Fruit fly (Drosophila melanogaster): Measurements from ENCODE around the gene Or2a.
A peak's percentile ranks its signal among the peaks of the same experiment; 100 is the strongest.

Or2a gene

dm6 chrX:2274704-2275199 lies 28.7 kb downstream of the Or2a start, which contains the start of gene Grp170 (continued):
- TF ChIP-seq Hr3 (GFP tag; optimal IDR thresholded peaks at IDR 0.05) (no peak), luna (GFP tag; optimal IDR thresholded peaks at IDR 0.05) (no peak), fru (optimal IDR thresholded peaks at IDR 0.05) (no peak), Stat92E (GFP tag; optimal IDR thresholded peaks at IDR 0.05) (no peak), CHES-1-like (GFP tag; optimal IDR thresholded peaks at IDR 0.05) (peak; percentile 22), Adf1 (GFP tag; IDR thresholded peaks at IDR 0.05) (peak; percentile 63), CG3838 (GFP tag; optimal IDR thresholded peaks at IDR 0.05) (no peak), CG8944 (GFP tag; optimal IDR thresholded peaks at IDR 0.05) (no peak), CG13424 (tag; optimal IDR thresholded peaks at IDR 0.05) (no peak), wdn (GFP tag; IDR thresholded peaks at IDR 0.05) (no peak), E2f1 (GFP tag; IDR thresholded peaks at IDR 0.05) (no peak), Trl (optimal IDR thresholded peaks at IDR 0.05) (no peak), Trl (GFP tag; optimal IDR thresholded peaks at IDR 0.05) (no peak), repo (GFP tag; optimal IDR thresholded peaks at IDR 0.05) (no peak), insv (GFP tag; optimal IDR thresholded peaks at IDR 0.05) (no peak), stwl (tag; optimal IDR thresholded peaks at IDR 0.05) (peak; percentile 52), CG9797 (GFP tag; optimal IDR thresholded peaks at IDR 0.05) (peak; percentile 54), cwo (GFP tag; optimal IDR thresholded peaks at IDR 0.05) (no peak), ash1 (GFP tag; optimal IDR thresholded peaks at IDR 0.05) (no peak), CG3847 (GFP tag; IDR thresholded peaks at IDR 0.05) (peak; percentile 69), salm (tag; optimal IDR thresholded peaks at IDR 0.05) (no peak), Hr78 (GFP tag; optimal IDR thresholded peaks at IDR 0.05) (no peak), ac (GFP tag; optimal IDR thresholded peaks at IDR 0.05) (no peak), CG17361 (GFP tag; IDR thresholded peaks at IDR 0.05) (0 out of 3 replicates have a peak, but pooled peaks have one; percentile 14), Side (GFP tag; optimal IDR thresholded peaks at IDR 0.05) (no peak), CG17385 (GFP tag; optimal IDR thresholded peaks at IDR 0.05) (peak; percentile 99), CG15514 (GFP tag; optimal IDR thresholded peaks at IDR 0.05) (peak; percentile 82), maf-S (GFP tag; optimal IDR thresholded peaks at IDR 0.05) (no peak), hbn (GFP tag; IDR thresholded peaks at IDR 0.05; ENCODE audit: partially characterized antibody) (peak; percentile 84), CG11085 (GFP tag; IDR thresholded peaks at IDR 0.05) (no peak), slbo (GFP tag; IDR thresholded peaks at IDR 0.05) (0 out of 2 replicates have a peak, but pooled peaks have one; percentile 18), rib (GFP tag; IDR thresholded peaks at IDR 0.05) (no peak), CrebB (tag; optimal IDR thresholded peaks at IDR 0.05) (no peak), otp (GFP tag; IDR thresholded peaks at IDR 0.05) (no peak), ci (GFP tag; IDR thresholded peaks at IDR 0.05) (no peak), seq (GFP tag; IDR thresholded peaks at IDR 0.05) (no peak), sima (GFP tag; optimal IDR thresholded peaks at IDR 0.05) (no peak), ap (GFP tag; IDR thresholded peaks at IDR 0.05) (no peak), crc (GFP tag; optimal IDR thresholded peaks at IDR 0.05) (no peak), GATAe (GFP tag; conservative IDR thresholded peaks at IDR 0.05) (no peak), CG13296 (GFP tag; optimal IDR thresholded peaks at IDR 0.05) (no peak), CG1602 (GFP tag; optimal IDR thresholded peaks at IDR 0.05) (no peak), Lpt (GFP tag; optimal IDR thresholded peaks at IDR 0.05) (no peak), tio (GFP tag; optimal IDR thresholded peaks at IDR 0.05) (no peak), Ravus (GFP tag; IDR thresholded peaks at IDR 0.05) (no peak), CG10462 (GFP tag; optimal IDR thresholded peaks at IDR 0.05) (no peak), H15 (GFP tag; IDR thresholded peaks at IDR 0.05) (no peak), knrl (GFP tag; IDR thresholded peaks at IDR 0.05; ENCODE audit: partially characterized antibody) (peak; percentile 87), tap (tag; optimal IDR thresholded peaks at IDR 0.05) (no peak), Nf-YC (tag; optimal IDR thresholded peaks at IDR 0.05) (peak; percentile 17), CG6765 (GFP tag; optimal IDR thresholded peaks at IDR 0.05) (no peak), oc (tag; optimal IDR thresholded peaks at IDR 0.05) (no peak)
